Worm (Caenorhabditis elegans) whole organism, L1 larva: ENCODE data around the gene hpx-2.
A peak's percentile ranks its signal among the peaks of the same experiment; 100 is the strongest.

Experiments
- C16A3.4 ChIP-seq: fragments of 150-350 bp; optimal IDR thresholded peaks from 2 replicates; lab custom pipeline; 2014; ENCODE audit warnings: missing biosample characterization, missing genetic modification characterization
- C34B4.2 ChIP-seq: sonication (generic microtip); optimal IDR thresholded peaks from 2 replicates; lab custom pipeline; 2017; ENCODE audit warnings: mild to moderate bottlenecking, missing genetic modification characterization, missing compliant biosample characterization
- F16B12.6 ChIP-seq: fragments of 150-350 bp; optimal IDR thresholded peaks from 2 replicates; lab custom pipeline; 2014; ENCODE audit warnings: missing biosample characterization, missing genetic modification characterization
- Y116A8C.19 ChIP-seq: sonication (generic microtip); optimal IDR thresholded peaks from 2 replicates; lab custom pipeline; 2016; ENCODE audit warnings: missing compliant biosample characterization, missing genetic modification characterization, borderline replicate concordance
- aly-2 ChIP-seq: fragments of 150-350 bp; optimal IDR thresholded peaks from 2 replicates; lab custom pipeline; 2014; ENCODE audit warnings: missing biosample characterization, missing genetic modification characterization
- ceh-63 ChIP-seq: fragments of 200-800 bp; sonication (Bioruptor generic); optimal IDR thresholded peaks from 2 replicates; lab custom pipeline; 2018; ENCODE audit warnings: mild to moderate bottlenecking, missing genetic modification characterization, missing compliant biosample characterization
- ceh-8 ChIP-seq: fragments of 200-800 bp; sonication (Bioruptor generic); optimal IDR thresholded peaks from 2 replicates; lab custom pipeline; 2018; ENCODE audit warnings: mild to moderate bottlenecking, missing genetic modification characterization, moderate library complexity, missing compliant biosample characterization
- ceh-82 ChIP-seq, 3 experiments: fragments of 150-350 bp in 1 of 3; sonication (generic microtip) in 2 of 3; optimal IDR thresholded peaks; 2 replicates each; lab custom pipeline; 2014 to 2017; ENCODE audit warnings: missing biosample characterization in 3 of 3, missing genetic modification characterization in 3 of 3
- ces-1 ChIP-seq: fragments of 150-350 bp; optimal IDR thresholded peaks from 2 replicates; lab custom pipeline; 2014; ENCODE audit warnings: missing biosample characterization, missing genetic modification reagents, missing genetic modification characterization
- egl-27 ChIP-seq, 2 experiments: fragments of 150-350 bp in 1 of 2; sonication (generic microtip); optimal IDR thresholded peaks; 3 replicates each; lab custom pipeline; 2017 to 2018; ENCODE audit warnings: missing biosample characterization in 2 of 2, missing genetic modification characterization in 2 of 2, missing genetic modification reagents in 2 of 2
- fkh-4 ChIP-seq: sonication (generic microtip); optimal IDR thresholded peaks from 2 replicates; lab custom pipeline; 2016; ENCODE audit warnings: missing compliant biosample characterization, missing genetic modification characterization, borderline replicate concordance
- fkh-8 ChIP-seq: sonication (generic microtip); optimal IDR thresholded peaks from 2 replicates; lab custom pipeline; 2016; ENCODE audit warnings: mild to moderate bottlenecking, missing genetic modification characterization, missing compliant biosample characterization
- hlh-4 ChIP-seq: sonication (generic microtip); optimal IDR thresholded peaks from 2 replicates; lab custom pipeline; 2016; ENCODE audit warnings: mild to moderate bottlenecking, missing genetic modification characterization, missing compliant biosample characterization
- hpl-2 ChIP-seq: fragments of 150-350 bp; optimal IDR thresholded peaks from 2 replicates; lab custom pipeline; 2014; ENCODE audit warnings: missing biosample characterization, missing genetic modification reagents, missing genetic modification characterization
- irx-1 ChIP-seq: sonication (generic microtip); optimal IDR thresholded peaks from 2 replicates; lab custom pipeline; 2016; ENCODE audit warnings: missing genetic modification characterization, missing compliant biosample characterization
- isw-1 ChIP-seq: fragments of 200-800 bp; sonication (Bioruptor generic); IDR thresholded peaks from 2 replicates; pipeline ENCODE4 v1.3.6; 2022; ENCODE audit warnings: missing genetic modification characterization, missing compliant biosample characterization
- jun-1 ChIP-seq: fragments of 150-350 bp; optimal IDR thresholded peaks from 2 replicates; lab custom pipeline; 2014; ENCODE audit warnings: missing biosample characterization, missing genetic modification reagents, missing genetic modification characterization
- lin-13 ChIP-seq: fragments of 150-350 bp; optimal IDR thresholded peaks from 2 replicates; lab custom pipeline; 2014; ENCODE audit warnings: missing biosample characterization, missing genetic modification reagents, missing genetic modification characterization
- lin-14 ChIP-seq: fragments of 200-800 bp; sonication (Bioruptor generic); optimal IDR thresholded peaks from 2 replicates; lab custom pipeline; 2018; ENCODE audit warnings: mild to moderate bottlenecking, missing genetic modification characterization, moderate library complexity, missing compliant biosample characterization
- lin-15B ChIP-seq: fragments of 150-350 bp; sonication (generic microtip); optimal IDR thresholded peaks from 3 replicates; lab custom pipeline; 2014; ENCODE audit warnings: missing biosample characterization, missing genetic modification characterization
- lin-35 ChIP-seq, 2 experiments: fragments of 150-350 bp; optimal IDR thresholded peaks; 2 replicates each; lab custom pipeline; 2014; ENCODE audit warnings: missing biosample characterization in 2 of 2, missing genetic modification characterization in 2 of 2, missing genetic modification reagents in 2 of 2
- mdl-1 ChIP-seq, 2 experiments: fragments of 150-350 bp; optimal IDR thresholded peaks; 2 replicates each; lab custom pipeline; 2014 to 2017; ENCODE audit warnings: missing biosample characterization in 2 of 2, missing genetic modification characterization in 2 of 2, inconsistent platforms in 1 of 2
- mef-2 ChIP-seq: fragments of 150-350 bp; optimal IDR thresholded peaks from 2 replicates; lab custom pipeline; 2014; ENCODE audit warnings: missing biosample characterization, missing genetic modification characterization
- nhr-11 ChIP-seq: fragments of 150-350 bp; optimal IDR thresholded peaks from 2 replicates; lab custom pipeline; 2014; ENCODE audit warnings: missing biosample characterization, missing genetic modification characterization
- nhr-12 ChIP-seq: sonication (generic microtip); optimal IDR thresholded peaks from 2 replicates; lab custom pipeline; 2017; ENCODE audit warnings: missing biosample characterization, missing genetic modification characterization
- nhr-19 ChIP-seq: fragments of 200-800 bp; sonication (Bioruptor generic); conservative IDR thresholded peaks from 2 replicates; pipeline ENCODE4 v1.3.6; 2022; ENCODE audit warnings: missing genetic modification characterization, missing compliant biosample characterization
- nhr-20 ChIP-seq: sonication (generic microtip); optimal IDR thresholded peaks from 2 replicates; lab custom pipeline; 2016; ENCODE audit warnings: mild to moderate bottlenecking, missing genetic modification characterization, missing compliant biosample characterization
- nhr-237 ChIP-seq: fragments of 150-350 bp; optimal IDR thresholded peaks from 2 replicates; lab custom pipeline; 2014; ENCODE audit warnings: missing biosample characterization, missing genetic modification characterization
- nhr-76 ChIP-seq: sonication (generic microtip); optimal IDR thresholded peaks from 2 replicates; lab custom pipeline; 2017; ENCODE audit warnings: missing biosample characterization, missing genetic modification characterization
- nhr-77 ChIP-seq: fragments of 150-350 bp; optimal IDR thresholded peaks from 2 replicates; lab custom pipeline; 2014; ENCODE audit warnings: missing biosample characterization, missing genetic modification characterization
- nhr-84 ChIP-seq: sonication (generic microtip); optimal IDR thresholded peaks from 2 replicates; lab custom pipeline; 2017; ENCODE audit warnings: missing biosample characterization, missing genetic modification characterization
- nhr-85 ChIP-seq: sonication (generic microtip); peaks from one replicate; lab custom pipeline; 2016; ENCODE audit warnings: missing genetic modification characterization, inconsistent platforms, missing compliant biosample characterization
- pqm-1 ChIP-seq: sonication (generic microtip); optimal IDR thresholded peaks from 3 replicates; lab custom pipeline; 2017; ENCODE audit warnings: missing biosample characterization, missing genetic modification characterization
- rnt-1 ChIP-seq: sonication (generic microtip); optimal IDR thresholded peaks from 2 replicates; lab custom pipeline; 2016; ENCODE audit warnings: mild to moderate bottlenecking, missing genetic modification characterization, moderate library complexity, missing compliant biosample characterization
- skn-1 ChIP-seq: fragments of 150-350 bp; optimal IDR thresholded peaks from 2 replicates; lab custom pipeline; 2014; ENCODE audit warnings: missing biosample characterization, missing genetic modification characterization
- snpc-4 ChIP-seq: fragments of 150-350 bp; optimal IDR thresholded peaks from 2 replicates; lab custom pipeline; 2014; ENCODE audit warnings: missing biosample characterization, missing genetic modification characterization
- snu-23 ChIP-seq: sonication (generic microtip); optimal IDR thresholded peaks from 2 replicates; lab custom pipeline; 2016; ENCODE audit warnings: missing genetic modification characterization, missing compliant biosample characterization
- sox-4 ChIP-seq: sonication (generic microtip); optimal IDR thresholded peaks from 2 replicates; lab custom pipeline; 2016; ENCODE audit warnings: missing genetic modification characterization, missing compliant biosample characterization
- sptf-1 ChIP-seq: fragments of 150-350 bp; optimal IDR thresholded peaks from 2 replicates; lab custom pipeline; 2014; ENCODE audit warnings: missing biosample characterization, missing genetic modification characterization
- sup-37 ChIP-seq: fragments of 200-800 bp; sonication (Bioruptor generic); optimal IDR thresholded peaks from 2 replicates; lab custom pipeline; 2018; ENCODE audit warnings: mild to moderate bottlenecking, missing genetic modification characterization, missing compliant biosample characterization
- unc-130 ChIP-seq: fragments of 150-350 bp; optimal IDR thresholded peaks from 2 replicates; lab custom pipeline; 2017; ENCODE audit warnings: missing biosample characterization, missing genetic modification characterization, inconsistent platforms
- unc-98 ChIP-seq: fragments of 200-800 bp; sonication (Bioruptor generic); IDR thresholded peaks from 2 replicates; pipeline ENCODE4 v1.3.6; 2022; ENCODE audit warnings: missing genetic modification characterization, missing compliant biosample characterization
- ztf-11 ChIP-seq, 2 experiments: sonication (generic microtip); optimal IDR thresholded peaks; 2 replicates each; lab custom pipeline; 2016 to 2017; ENCODE audit warnings: missing genetic modification characterization in 2 of 2, missing biosample characterization in 1 of 2, missing compliant biosample characterization in 1 of 2

The hpx-2 gene

ce11 chrV:13863700-13864099, 13.4 kb downstream of the hpx-2 start:
- TF ChIP-seq ces-1 (GFP tag; lab: Kevin White, UChicago) (no peak), nhr-237 (tag; lab: Kevin White, UChicago) (no peak), rnt-1 (no peak), nhr-20 (tag; lab: Kevin White, UChicago) (no peak), isw-1 (GFP tag; lab: Robert Waterston, UW) (no peak), hpl-2 (GFP tag; lab: Kevin White, UChicago) (no peak), nhr-11 (tag; lab: Kevin White, UChicago) (no peak), sox-4 (tag; lab: Kevin White, UChicago) (no peak), Y116A8C.19 (tag; lab: Kevin White, UChicago) (no peak), lin-14 (GFP tag; lab: Kevin White, UChicago) (no peak), fkh-4 (tag; lab: Kevin White, UChicago) (no peak), mdl-1 (tag; optimal IDR thresholded peaks at IDR 0.05; lab: Kevin White, UChicago) (no peak), snu-23 (no peak), nhr-84 (tag; lab: Kevin White, UChicago) (no peak), F16B12.6 (tag; lab: Kevin White, UChicago) (no peak)

- peak; percentile 61 for TF ChIP-seq nhr-85 (tag; lab: Kevin White, UChicago)
- TF ChIP-seq unc-98 (GFP tag; lab: Robert Waterston, UW), result no peak
- no peak for TF ChIP-seq lin-15B
These were observed 16.1 kb downstream of the hpx-2 start, which contains the start of gene nhr-175 for ce11 chrV:13866353-13866752. Gene nhr-175, plus strand, starts transcription at chrV:13866691.

- TF ChIP-seq fkh-8, result no peak
- TF ChIP-seq isw-1 (GFP tag; lab: Robert Waterston, UW), result no peak
- TF ChIP-seq jun-1 (tag; lab: Kevin White, UChicago), result no peak
- peak; percentile 85 for TF ChIP-seq nhr-11 (tag; lab: Kevin White, UChicago)
- TF ChIP-seq snpc-4, result no peak
- no peak for TF ChIP-seq ceh-8 (GFP tag; lab: Kevin White, UChicago)
- no peak for TF ChIP-seq lin-35 (GFP tag; optimal IDR thresholded peaks at IDR 0.05; lab: Kevin White, UChicago)
- no peak for TF ChIP-seq nhr-77 (tag; lab: Kevin White, UChicago)
- no peak for TF ChIP-seq hlh-4
- TF ChIP-seq pqm-1, result no peak
- no peak for TF ChIP-seq lin-13 (GFP tag; lab: Kevin White, UChicago)
- TF ChIP-seq irx-1, result no peak
- no peak for TF ChIP-seq hpl-2 (GFP tag; lab: Kevin White, UChicago)
- TF ChIP-seq nhr-19 (GFP tag; lab: Robert Waterston, UW), result peak; percentile 14; the same call in 1 of the 2 replicates
- TF ChIP-seq egl-27 (tag; optimal IDR thresholded peaks at IDR 0.05; lab: Kevin White, UChicago), result no peak
- TF ChIP-seq sup-37 (GFP tag; lab: Kevin White, UChicago), result no peak
These were observed 19.3 kb downstream of the hpx-2 start for ce11 chrV:13869551-13869950.

DNA sequence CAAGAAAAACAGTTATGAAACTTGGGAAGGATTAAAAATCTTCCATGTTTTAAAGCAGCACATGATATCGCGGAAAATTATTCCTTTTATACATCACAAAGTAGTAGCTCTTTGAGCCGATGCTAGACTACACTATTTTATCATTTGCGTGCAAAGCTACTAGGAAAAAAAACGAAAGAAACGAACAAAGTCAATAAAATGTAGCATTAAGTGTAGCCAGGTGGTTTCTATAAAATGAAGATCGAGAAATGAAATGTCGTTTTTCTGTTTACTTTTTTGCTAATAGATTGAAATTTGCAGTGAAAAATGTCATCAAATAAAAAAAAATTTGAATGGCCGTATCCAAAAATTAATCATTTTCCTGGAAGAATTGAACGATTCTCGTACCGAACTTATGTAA, 22.6 kb downstream of the hpx-2 start, which contains the start of gene cpt-5:
TSS of gene cpt-5 (plus strand) at position 301 of the 400 bp plus-strand sequence.
- TF ChIP-seq aly-2, result no peak
- TF ChIP-seq sptf-1 (tag; lab: Kevin White, UChicago), result no peak
- TF ChIP-seq C16A3.4 (tag; lab: Kevin White, UChicago), result no peak
- no peak for TF ChIP-seq nhr-76 (tag; lab: Kevin White, UChicago)
- no peak for TF ChIP-seq rnt-1
- TF ChIP-seq lin-13 (GFP tag; lab: Kevin White, UChicago), result no peak
- TF ChIP-seq skn-1, result no peak
- TF ChIP-seq irx-1, result no peak
- no peak for TF ChIP-seq mef-2 (tag; lab: Kevin White, UChicago)
- no peak for TF ChIP-seq nhr-12 (tag; lab: Kevin White, UChicago)
- TF ChIP-seq sup-37 (GFP tag; lab: Kevin White, UChicago), result no peak
- no peak for TF ChIP-seq ztf-11 (tag; optimal IDR thresholded peaks at IDR 0.05; lab: Kevin White, UChicago)
- no peak for TF ChIP-seq ceh-82 (tag; optimal IDR thresholded peaks at IDR 0.05; lab: Kevin White, UChicago)
- TF ChIP-seq ceh-63, result no peak
- no peak for TF ChIP-seq unc-130
- no peak for TF ChIP-seq C34B4.2 (tag; lab: Kevin White, UChicago)
- no peak for TF ChIP-seq nhr-84 (tag; lab: Kevin White, UChicago)
- no peak for TF ChIP-seq Y116A8C.19 (tag; lab: Kevin White, UChicago)
- TF ChIP-seq, all 84 proteins: peak for 0
